Worm (Caenorhabditis elegans) whole organism, mixed stage, embryonic: ENCODE data around the gene W10D9.3.

Source experiments
- ceh-43 ChIP-seq: fragments of 200-800 bp; sonication (Bioruptor generic); optimal IDR thresholded peaks from 2 replicates; lab custom pipeline; 2018; ENCODE audit warnings: mild to moderate bottlenecking, missing genetic modification characterization, moderate library complexity, missing compliant biosample characterization
- sem-2 ChIP-seq: fragments of 200-800 bp; sonication (Bioruptor generic); optimal IDR thresholded peaks from 2 replicates; lab custom pipeline; 2018; ENCODE audit warnings: mild to moderate bottlenecking, missing genetic modification characterization, missing compliant biosample characterization
- tbx-8 ChIP-seq: fragments of 200-800 bp; sonication (Bioruptor generic); optimal IDR thresholded peaks from 2 replicates; lab custom pipeline; 2018; ENCODE audit warnings: mild to moderate bottlenecking, missing genetic modification characterization, moderate library complexity, missing compliant biosample characterization
- ztf-11 ChIP-seq: fragments of 150-350 bp; optimal IDR thresholded peaks from 2 replicates; lab custom pipeline; 2014; ENCODE audit warnings: missing biosample characterization, missing genetic modification characterization

DNA sequence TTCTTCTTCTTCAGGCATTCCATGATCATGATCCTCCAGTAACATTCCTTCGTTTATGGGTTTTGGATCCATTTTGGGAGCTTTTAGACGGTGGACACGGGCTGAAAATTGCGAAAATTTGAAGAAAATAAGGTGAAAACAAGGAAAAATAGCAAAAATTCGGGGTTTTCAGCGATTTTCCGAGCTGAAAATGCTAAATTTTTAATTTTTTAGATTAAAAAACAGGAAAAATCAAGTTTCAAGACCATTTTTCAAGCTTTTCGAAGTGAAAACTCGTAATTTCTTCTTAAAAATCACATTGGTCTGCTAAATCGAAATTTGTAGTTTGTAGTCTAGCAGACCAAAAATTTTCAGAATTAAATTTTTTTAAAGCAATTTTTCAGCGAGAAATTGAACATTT lies 6.5 kb upstream of the W10D9.3 start, which contains the start of gene nfyb-1:
- no peak for TF ChIP-seq ceh-43 (GFP tag; lab: Kevin White, UChicago)
- no peak for TF ChIP-seq tbx-8
- TF ChIP-seq sem-2 = no peak
- no peak for TF ChIP-seq ztf-11 (tag; lab: Kevin White, UChicago)
